Fruit fly (Drosophila melanogaster) S2 (cell line): Measurements from ENCODE around the gene Aasdh.

Experiments used
- CG8478 ChIP-seq: fragments of >200 bp; optimal IDR thresholded peaks from 2 replicates; lab custom pipeline; 2018
- CTCF ChIP-seq, 2 experiments: fragments of >200 bp; optimal IDR thresholded peaks; 2 replicates each; lab custom pipeline; 2018

dm6 chr2L:8432130-8432529 is 17.2 kb downstream of the Aasdh start:
- TF ChIP-seq CG8478 (lab: Kevin White, UChicago) (no peak), CTCF (optimal IDR thresholded peaks at IDR 0.05; lab: Kevin White, UChicago) (no peak)
